Worm (Caenorhabditis elegans): ENCODE data around the gene srw-119.
"Not testable (repeated sequence)": the region's sequence is repeated elsewhere in the genome, so short reads cannot be mapped to it uniquely, and the experiment has no call there.

srw-119 gene

ce11 chrV:2962960-2963359 is 36.7 kb downstream of the srw-119 start, which contains the start of gene srw-138:
srw-138 (minus strand) TSS chrV:2963060.
- no peak for TF ChIP-seq mab-5 (tag; optimal IDR thresholded peaks at IDR 0.05)
- no peak for TF ChIP-seq fos-1 (tag; optimal IDR thresholded peaks at IDR 0.05)
- TF ChIP-seq egl-27 (tag; optimal IDR thresholded peaks at IDR 0.05), result no peak
- no peak for TF ChIP-seq mbf-1 (tag; optimal IDR thresholded peaks at IDR 0.05)
- TF ChIP-seq aly-2 (tag; optimal IDR thresholded peaks at IDR 0.05), result no peak
- TF ChIP-seq nhr-77 (tag; optimal IDR thresholded peaks at IDR 0.05), result no peak
- TF ChIP-seq nhr-10 (tag; optimal IDR thresholded peaks at IDR 0.05), result no peak
- TF ChIP-seq mdl-1 (tag; optimal IDR thresholded peaks at IDR 0.05), result no peak

ce11 chrV:2960894-2961293 is 38.7 kb downstream of the srw-119 start, which contains the start of gene srw-144:
srw-144 (minus strand) TSS chrV:2960994.
- TF ChIP-seq lin-13 (GFP tag; optimal IDR thresholded peaks at IDR 0.05), result no peak
- no peak for TF ChIP-seq nhr-129 (tag; optimal IDR thresholded peaks at IDR 0.05)
- TF ChIP-seq sem-4 (tag; optimal IDR thresholded peaks at IDR 0.05), result no peak
- TF ChIP-seq fos-1 (tag; optimal IDR thresholded peaks at IDR 0.05), result no peak
- no peak for TF ChIP-seq nhr-23 (tag; optimal IDR thresholded peaks at IDR 0.05)
- no peak for TF ChIP-seq ceh-16 (tag; optimal IDR thresholded peaks at IDR 0.05)
- TF ChIP-seq lin-11 (tag; optimal IDR thresholded peaks at IDR 0.05), result no peak
- no peak for TF ChIP-seq R02D3.7 (tag; optimal IDR thresholded peaks at IDR 0.05)
- no peak for TF ChIP-seq lsy-2 (tag; optimal IDR thresholded peaks at IDR 0.05)
- no peak for TF ChIP-seq mdl-1 (tag; optimal IDR thresholded peaks at IDR 0.05)

- TF ChIP-seq ztf-4 (tag; optimal IDR thresholded peaks at IDR 0.05), result no peak
- TF ChIP-seq C34F6.9 (tag; optimal IDR thresholded peaks at IDR 0.05), result no peak
- TF ChIP-seq crh-2 (tag; optimal IDR thresholded peaks at IDR 0.05), result no peak
- TF ChIP-seq ceh-16 (tag; optimal IDR thresholded peaks at IDR 0.05), result no peak
- no peak for TF ChIP-seq nhr-25 (tag; optimal IDR thresholded peaks at IDR 0.05)
- no peak for TF ChIP-seq nhr-77 (tag; optimal IDR thresholded peaks at IDR 0.05)
- TF ChIP-seq nhr-129 (tag; optimal IDR thresholded peaks at IDR 0.05), result no peak
Observed at ce11 chrV:2958202-2958601, 41.4 kb downstream of the srw-119 start, which contains the start of gene srw-142. srw-142 (minus strand) TSS chrV:2958302.

- not testable (repeated sequence) for TF ChIP-seq unc-55 (GFP tag; optimal IDR thresholded peaks at IDR 0.05); sem-4 (tag; optimal IDR thresholded peaks at IDR 0.05); ztf-11 (tag; optimal IDR thresholded peaks at IDR 0.05)
Observed at ce11 chrV:2955342-2955741, 44.3 kb downstream of the srw-119 start, which contains the start of gene srh-248. srh-248 (minus strand) TSS chrV:2955442.

- not testable (repeated sequence) for TF ChIP-seq peb-1, nhr-25, zag-1 (tag; optimal IDR thresholded peaks at IDR 0.05)
Observed at ce11 chrV:2952102-2952501, 47.5 kb downstream of the srw-119 start, which contains the start of gene srw-122. srw-122 (minus strand) TSS chrV:2952202.
